Worm (Caenorhabditis elegans) whole organism, mixed stage, embryonic: ENCODE data around the gene F45E10.2.

Experiments used
- blmp-1 ChIP-seq: fragments of 150-350 bp; optimal IDR thresholded peaks from 2 replicates; lab custom pipeline; 2014; ENCODE audit warnings: missing biosample characterization, missing genetic modification characterization
- ceh-39 ChIP-seq: fragments of 150-350 bp; optimal IDR thresholded peaks from 2 replicates; lab custom pipeline; 2014; ENCODE audit warnings: missing biosample characterization, missing genetic modification characterization
- elt-3 ChIP-seq: fragments of 150-350 bp; optimal IDR thresholded peaks from 2 replicates; lab custom pipeline; 2014; ENCODE audit warnings: missing biosample characterization, missing genetic modification characterization
- ham-2 ChIP-seq: fragments of 200-800 bp; sonication (Bioruptor generic); optimal IDR thresholded peaks from 2 replicates; lab custom pipeline; 2018; ENCODE audit warnings: mild to moderate bottlenecking, missing genetic modification characterization, missing compliant biosample characterization
- lsy-2 ChIP-seq: fragments of 150-350 bp; optimal IDR thresholded peaks from 2 replicates; lab custom pipeline; 2014; ENCODE audit warnings: missing biosample characterization, missing genetic modification characterization
- mab-5 ChIP-seq: fragments of 150-350 bp; optimal IDR thresholded peaks from 2 replicates; lab custom pipeline; 2014; ENCODE audit warnings: missing biosample characterization, missing genetic modification characterization
- nhr-2 ChIP-seq: fragments of 150-350 bp; optimal IDR thresholded peaks from 2 replicates; lab custom pipeline; 2014; ENCODE audit warnings: missing biosample characterization, missing genetic modification characterization
- nhr-237 ChIP-seq: fragments of 150-350 bp; optimal IDR thresholded peaks from 2 replicates; lab custom pipeline; 2014; ENCODE audit warnings: missing biosample characterization, missing genetic modification characterization
- nhr-28 ChIP-seq: fragments of 150-350 bp; optimal IDR thresholded peaks from 2 replicates; lab custom pipeline; 2014; ENCODE audit warnings: missing biosample characterization, missing genetic modification characterization
- nhr-76 ChIP-seq: sonication (generic microtip); optimal IDR thresholded peaks from 2 replicates; lab custom pipeline; 2017; ENCODE audit warnings: missing biosample characterization, missing genetic modification characterization
- pha-4 ChIP-seq: fragments of 150-350 bp; optimal IDR thresholded peaks from 2 replicates; lab custom pipeline; 2018; ENCODE audit warnings: missing biosample characterization, missing genetic modification reagents, missing genetic modification characterization
- snpc-4 ChIP-seq: fragments of 150-350 bp; optimal IDR thresholded peaks from 2 replicates; lab custom pipeline; 2014; ENCODE audit warnings: missing biosample characterization, missing genetic modification characterization
- unc-62 ChIP-seq: fragments of 150-350 bp; optimal IDR thresholded peaks from 2 replicates; lab custom pipeline; 2014; ENCODE audit warnings: missing biosample characterization, missing genetic modification reagents, missing genetic modification characterization
- ztf-11 ChIP-seq: fragments of 150-350 bp; optimal IDR thresholded peaks from 2 replicates; lab custom pipeline; 2014; ENCODE audit warnings: missing biosample characterization, missing genetic modification characterization

ce11 chrII:11045872-11046271, 9.3 kb downstream of the F45E10.2 start, which contains the start of gene col-83:
- TF ChIP-seq nhr-28 (tag; lab: Kevin White, UChicago) (no peak), nhr-237 (tag; lab: Kevin White, UChicago) (no peak), ztf-11 (tag; lab: Kevin White, UChicago) (no peak), lsy-2 (tag; lab: Kevin White, UChicago) (no peak), pha-4 (tag; lab: Kevin White, UChicago) (no peak), elt-3 (tag; lab: Kevin White, UChicago) (no peak), snpc-4 (tag; lab: Kevin White, UChicago) (no peak), nhr-76 (tag; lab: Kevin White, UChicago) (no peak), blmp-1 (tag; lab: Kevin White, UChicago) (no peak), mab-5 (tag; lab: Kevin White, UChicago) (no peak), ham-2 (no peak), unc-62 (GFP tag; lab: Kevin White, UChicago) (no peak), nhr-2 (no peak), ceh-39 (tag; lab: Kevin White, UChicago) (no peak)
